Worm (Caenorhabditis elegans) whole organism, L4 larva: ENCODE results near the gene nas-13.

Experiments used
- hlh-30 ChIP-seq: sonication (generic microtip); optimal IDR thresholded peaks from 2 replicates; lab custom pipeline; 2017; ENCODE audit warnings: antibody characterized with exemption, mild to moderate bottlenecking, missing genetic modification characterization, missing compliant biosample characterization; ENCODE audit not compliant: insufficient read depth
- nhr-11 ChIP-seq: fragments of 150-350 bp; optimal IDR thresholded peaks from 2 replicates; lab custom pipeline; 2014; ENCODE audit warnings: missing biosample characterization, missing genetic modification characterization

ce11 chrX:15430983-15431382 lies 2.9 kb upstream of the nas-13 start, which contains the start of gene blos-8:
- TF ChIP-seq hlh-30 (tag; lab: Kevin White, UChicago) (no peak), nhr-11 (no peak)
